Worm (Caenorhabditis elegans): Measurements from ENCODE around the gene fem-2.

fem-2 gene

DNA sequence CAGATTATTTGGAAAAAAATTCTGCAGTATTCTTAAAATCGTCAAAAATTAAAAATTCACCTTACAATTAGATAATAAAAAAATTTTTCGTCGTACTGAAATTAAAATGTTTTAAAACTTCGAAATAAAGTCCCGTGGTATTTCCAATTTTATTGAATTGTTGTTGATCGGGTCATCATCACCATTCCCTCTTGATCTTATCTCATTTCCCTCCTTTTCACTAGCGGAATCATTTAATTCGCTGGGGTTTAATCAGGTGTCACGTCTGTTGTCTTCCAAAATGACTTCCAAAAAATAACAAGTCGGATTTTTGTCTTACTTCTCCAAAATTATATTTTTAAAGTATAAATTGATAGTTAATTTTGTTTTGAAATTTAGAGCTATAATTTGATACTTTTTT, 22.2 kb upstream of the fem-2 start:
- TF ChIP-seq ets-7 (tag; optimal IDR thresholded peaks at IDR 0.05), result no peak
- TF ChIP-seq hmg-4 (GFP tag; optimal IDR thresholded peaks at IDR 0.05), result no peak
- no peak for TF ChIP-seq flt-1 (GFP tag; IDR thresholded peaks at IDR 0.05)
- TF ChIP-seq hnd-1 (tag; optimal IDR thresholded peaks at IDR 0.05), result no peak
- no peak for TF ChIP-seq pes-1 (GFP tag; IDR thresholded peaks at IDR 0.05)
- TF ChIP-seq sea-1 (GFP tag; conservative IDR thresholded peaks at IDR 0.05), result no peak
- no peak for TF ChIP-seq B0310.2 (tag; optimal IDR thresholded peaks at IDR 0.05)
- no peak for TF ChIP-seq aly-1 (tag; optimal IDR thresholded peaks at IDR 0.05)
- no peak for TF ChIP-seq tbx-37 (GFP tag; conservative IDR thresholded peaks at IDR 0.05)
- TF ChIP-seq hmbx-1 (tag; optimal IDR thresholded peaks at IDR 0.05), result no peak

DNA sequence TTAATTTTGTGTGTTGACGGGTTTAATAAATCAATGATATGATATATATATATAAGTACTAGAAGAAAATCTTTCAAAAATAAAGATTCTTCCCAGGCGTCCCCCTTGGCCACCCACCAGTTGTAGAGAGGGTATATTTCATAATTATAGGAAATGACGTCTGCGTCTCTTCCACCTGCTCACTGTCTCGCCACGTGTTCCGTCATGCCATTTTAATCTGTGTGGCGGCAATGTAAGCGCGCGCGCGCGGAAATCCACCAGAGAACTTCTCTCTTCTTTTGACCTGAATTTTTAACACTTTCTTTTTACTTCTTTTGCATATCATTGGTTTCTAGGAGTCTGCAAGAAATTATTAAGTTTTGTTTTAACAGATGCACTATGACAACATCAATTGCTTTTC, 19.9 kb upstream of the fem-2 start:
- no peak for TF ChIP-seq ama-1 (optimal IDR thresholded peaks at IDR 0.05)

DNA sequence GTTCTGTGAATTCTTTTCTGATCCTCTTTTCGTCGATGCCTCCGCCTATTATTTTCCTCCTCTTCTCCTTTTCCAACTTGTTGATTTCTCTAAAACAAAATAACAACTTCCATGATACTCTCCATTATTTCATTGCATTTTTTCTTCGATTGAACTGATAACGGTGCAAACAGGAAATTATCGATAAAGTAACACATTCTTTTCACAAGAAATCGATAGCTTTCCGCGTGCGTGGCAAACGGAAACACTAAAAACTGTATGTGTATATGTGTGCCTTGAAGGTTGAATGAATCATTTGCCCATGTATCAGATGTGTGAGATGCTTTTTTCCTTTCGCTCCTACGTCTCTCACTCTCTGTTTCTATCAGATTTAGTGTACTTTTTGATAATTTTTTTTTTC, 17.2 kb upstream of the fem-2 start:
- no peak for TF ChIP-seq ceh-36 (tag; optimal IDR thresholded peaks at IDR 0.05)
- no peak for TF ChIP-seq ets-7 (tag; optimal IDR thresholded peaks at IDR 0.05)
- TF ChIP-seq aly-1 (tag; optimal IDR thresholded peaks at IDR 0.05), result no peak
- TF ChIP-seq F13C5.2 (tag; optimal IDR thresholded peaks at IDR 0.05), result no peak
- no peak for TF ChIP-seq pes-1 (GFP tag; IDR thresholded peaks at IDR 0.05)
- TF ChIP-seq tbx-37 (GFP tag; conservative IDR thresholded peaks at IDR 0.05), result no peak
- no peak for TF ChIP-seq ama-1 (optimal IDR thresholded peaks at IDR 0.05)

ce11 chrIII:650539-650938, 16.1 kb upstream of the fem-2 start:
- no peak for TF ChIP-seq tbx-37 (GFP tag; conservative IDR thresholded peaks at IDR 0.05)
- no peak for TF ChIP-seq hnd-1 (tag; optimal IDR thresholded peaks at IDR 0.05)
- no peak for TF ChIP-seq hmg-4 (GFP tag; optimal IDR thresholded peaks at IDR 0.05)
- no peak for TF ChIP-seq tra-4 (tag; optimal IDR thresholded peaks at IDR 0.05)

ce11 chrIII:649935-650334, 15.5 kb upstream of the fem-2 start:
- TF ChIP-seq hmg-4 (GFP tag; optimal IDR thresholded peaks at IDR 0.05) (no peak), scrt-1 (GFP tag; IDR thresholded peaks at IDR 0.05) (no peak), tbx-11 (GFP tag; IDR thresholded peaks at IDR 0.05) (no peak), tbx-37 (GFP tag; conservative IDR thresholded peaks at IDR 0.05) (no peak), F13C5.2 (tag; optimal IDR thresholded peaks at IDR 0.05) (no peak), ceh-13 (GFP tag; optimal IDR thresholded peaks at IDR 0.05) (no peak), hmbx-1 (tag; optimal IDR thresholded peaks at IDR 0.05) (no peak), ceh-36 (tag; optimal IDR thresholded peaks at IDR 0.05) (no peak), B0310.2 (tag; optimal IDR thresholded peaks at IDR 0.05) (no peak), pes-1 (GFP tag; IDR thresholded peaks at IDR 0.05) (no peak), hnd-1 (tag; optimal IDR thresholded peaks at IDR 0.05) (no peak), sea-1 (GFP tag; conservative IDR thresholded peaks at IDR 0.05) (no peak)

ce11 chrIII:647248-647647, 12.8 kb upstream of the fem-2 start:
- no peak for TF ChIP-seq flt-1 (GFP tag; IDR thresholded peaks at IDR 0.05)
- no peak for TF ChIP-seq tbx-11 (GFP tag; IDR thresholded peaks at IDR 0.05)
- TF ChIP-seq tbx-37 (GFP tag; conservative IDR thresholded peaks at IDR 0.05), result no peak
- no peak for TF ChIP-seq B0310.2 (tag; optimal IDR thresholded peaks at IDR 0.05)
- no peak for TF ChIP-seq F13C5.2 (tag; optimal IDR thresholded peaks at IDR 0.05)
- TF ChIP-seq hnd-1 (tag; optimal IDR thresholded peaks at IDR 0.05), result no peak
- TF ChIP-seq ceh-36 (tag; optimal IDR thresholded peaks at IDR 0.05), result no peak
- TF ChIP-seq ama-1 (optimal IDR thresholded peaks at IDR 0.05), result no peak
- TF ChIP-seq pes-1 (GFP tag; IDR thresholded peaks at IDR 0.05), result no peak
- no peak for TF ChIP-seq hmg-4 (GFP tag; optimal IDR thresholded peaks at IDR 0.05)
- no peak for TF ChIP-seq aly-1 (tag; optimal IDR thresholded peaks at IDR 0.05)
- no peak for TF ChIP-seq scrt-1 (GFP tag; IDR thresholded peaks at IDR 0.05)
- no peak for TF ChIP-seq sea-1 (GFP tag; conservative IDR thresholded peaks at IDR 0.05)
- no peak for TF ChIP-seq hmbx-1 (tag; optimal IDR thresholded peaks at IDR 0.05)
- no peak for TF ChIP-seq ets-7 (tag; optimal IDR thresholded peaks at IDR 0.05)
- TF ChIP-seq tra-4 (tag; optimal IDR thresholded peaks at IDR 0.05), result no peak
- no peak for TF ChIP-seq ceh-13 (GFP tag; optimal IDR thresholded peaks at IDR 0.05)

DNA sequence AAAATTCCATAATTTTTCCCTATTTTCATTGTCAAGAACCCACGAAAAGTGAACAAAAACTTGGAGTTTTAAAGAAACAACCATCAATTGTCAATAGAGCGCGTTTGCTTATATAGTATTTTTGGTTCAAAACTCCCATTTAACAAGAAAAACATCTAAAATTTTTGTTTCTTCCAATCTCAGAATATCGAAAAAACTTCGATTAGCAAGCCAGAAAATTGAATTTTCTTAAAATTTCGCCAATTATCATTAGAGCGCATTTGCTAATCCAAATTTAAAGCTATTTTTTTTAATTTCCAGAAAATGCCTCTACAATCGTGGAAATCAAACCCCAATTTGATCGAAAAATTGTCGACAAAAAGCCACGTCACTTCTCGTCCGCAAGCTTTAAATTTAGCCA, 12.0 kb upstream of the fem-2 start, which contains the start of gene orai-1:
Gene orai-1 (plus strand): TSS at position 301 of the 400 bp plus-strand sequence.
- no peak for TF ChIP-seq tra-4 (tag; optimal IDR thresholded peaks at IDR 0.05)
- no peak for TF ChIP-seq ceh-36 (tag; optimal IDR thresholded peaks at IDR 0.05)
- no peak for TF ChIP-seq hnd-1 (tag; optimal IDR thresholded peaks at IDR 0.05)
- TF ChIP-seq B0310.2 (tag; optimal IDR thresholded peaks at IDR 0.05), result no peak
- no peak for TF ChIP-seq tbx-11 (GFP tag; IDR thresholded peaks at IDR 0.05)
- no peak for TF ChIP-seq F13C5.2 (tag; optimal IDR thresholded peaks at IDR 0.05)
- no peak for TF ChIP-seq ceh-13 (GFP tag; optimal IDR thresholded peaks at IDR 0.05)
- no peak for TF ChIP-seq ets-7 (tag; optimal IDR thresholded peaks at IDR 0.05)
- no peak for TF ChIP-seq hmg-4 (GFP tag; optimal IDR thresholded peaks at IDR 0.05)
- no peak for TF ChIP-seq scrt-1 (GFP tag; IDR thresholded peaks at IDR 0.05)
- no peak for TF ChIP-seq pes-1 (GFP tag; IDR thresholded peaks at IDR 0.05)
- no peak for TF ChIP-seq ama-1 (optimal IDR thresholded peaks at IDR 0.05)
- no peak for TF ChIP-seq tbx-37 (GFP tag; conservative IDR thresholded peaks at IDR 0.05)
- TF ChIP-seq aly-1 (tag; optimal IDR thresholded peaks at IDR 0.05), result no peak
- TF ChIP-seq sea-1 (GFP tag; conservative IDR thresholded peaks at IDR 0.05), result no peak

- TF ChIP-seq tbx-11 (GFP tag; IDR thresholded peaks at IDR 0.05), result no peak
- no peak for TF ChIP-seq scrt-1 (GFP tag; IDR thresholded peaks at IDR 0.05)
- TF ChIP-seq tbx-37 (GFP tag; conservative IDR thresholded peaks at IDR 0.05), result no peak
- TF ChIP-seq aly-1 (tag; optimal IDR thresholded peaks at IDR 0.05), result no peak
- TF ChIP-seq ceh-36 (tag; optimal IDR thresholded peaks at IDR 0.05), result no peak
- TF ChIP-seq hmg-4 (GFP tag; optimal IDR thresholded peaks at IDR 0.05), result no peak
- no peak for TF ChIP-seq hmbx-1 (tag; optimal IDR thresholded peaks at IDR 0.05)
- TF ChIP-seq ama-1 (optimal IDR thresholded peaks at IDR 0.05), result no peak
- no peak for TF ChIP-seq ets-7 (tag; optimal IDR thresholded peaks at IDR 0.05)
- no peak for TF ChIP-seq F13C5.2 (tag; optimal IDR thresholded peaks at IDR 0.05)
Observed at ce11 chrIII:644660-645059, 10.2 kb upstream of the fem-2 start.

Measured in whole organism, early embryonic.